Fruit fly (Drosophila melanogaster): ENCODE data around the gene Ugt37A1.

The Ugt37A1 gene

dm6 chr2L:20349671-20350539 lies 24.0 kb downstream of the Ugt37A1 start, which contains the start of the genes La and RtGEF (continued):
- peak; percentile 16 for TF ChIP-seq Atf3 (GFP tag; optimal IDR thresholded peaks at IDR 0.05)
- peak; percentile 33; the same call in 1 of the 3 replicates for TF ChIP-seq zfh1 (GFP tag; IDR thresholded peaks at IDR 0.05)
- TF ChIP-seq gcm2 (GFP tag; optimal IDR thresholded peaks at IDR 0.05): peak; percentile 30
- peak; percentile 5; the same call in 1 of the 2 replicates for TF ChIP-seq vvl (GFP tag; IDR thresholded peaks at IDR 0.05)
- no peak for TF ChIP-seq Asciz (GFP tag; optimal IDR thresholded peaks at IDR 0.05)
- TF ChIP-seq Side (GFP tag; optimal IDR thresholded peaks at IDR 0.05): peak; percentile 33
- TF ChIP-seq grau (tag; optimal IDR thresholded peaks at IDR 0.05): peak; percentile 48
- TF ChIP-seq gfzf (GFP tag; optimal IDR thresholded peaks at IDR 0.05): peak; percentile 26
- peak; percentile 71 for TF ChIP-seq CoRest (tag; optimal IDR thresholded peaks at IDR 0.05)
- no peak for TF ChIP-seq CG6813 (GFP tag; optimal IDR thresholded peaks at IDR 0.05)
- TF ChIP-seq usp (GFP tag; optimal IDR thresholded peaks at IDR 0.05): no peak
- TF ChIP-seq tx (GFP tag; optimal IDR thresholded peaks at IDR 0.05): peak; percentile 44
- 0 out of 2 replicates have a peak, but pooled peaks have one; percentile 45 for TF ChIP-seq CG9215 (GFP tag; IDR thresholded peaks at IDR 0.05)
- TF ChIP-seq CG34376 (GFP tag; optimal IDR thresholded peaks at IDR 0.05): peak; percentile 24
- no peak for TF ChIP-seq CG3407 (GFP tag; optimal IDR thresholded peaks at IDR 0.05)
- no peak for TF ChIP-seq ac (GFP tag; optimal IDR thresholded peaks at IDR 0.05)
- TF ChIP-seq disco-r (GFP tag; optimal IDR thresholded peaks at IDR 0.05): peak; percentile 55
- TF ChIP-seq dmrt99B (tag; optimal IDR thresholded peaks at IDR 0.05): peak; percentile 25
- peak; percentile 4 for TF ChIP-seq CG11398 (GFP tag; optimal IDR thresholded peaks at IDR 0.05)
- peak; percentile 1 for TF ChIP-seq CG10209 (GFP tag; optimal IDR thresholded peaks at IDR 0.05)
- no peak for TF ChIP-seq CG7745 (tag; optimal IDR thresholded peaks at IDR 0.05)
- peak; percentile 64 for TF ChIP-seq CG32532 (GFP tag; IDR thresholded peaks at IDR 0.05)
- peak; percentile 95 for TF ChIP-seq Scr (GFP tag; IDR thresholded peaks at IDR 0.05; ENCODE audit: partially characterized antibody)
- peak; percentile 95 for TF ChIP-seq Sry-δ (GFP tag; optimal IDR thresholded peaks at IDR 0.05)
- TF ChIP-seq Trl (optimal IDR thresholded peaks at IDR 0.05): no peak
- TF ChIP-seq Trl (GFP tag; optimal IDR thresholded peaks at IDR 0.05): peak; percentile 35
- TF ChIP-seq CG13424 (tag; optimal IDR thresholded peaks at IDR 0.05): peak; percentile 47
- TF ChIP-seq hbn (GFP tag; IDR thresholded peaks at IDR 0.05; ENCODE audit: partially characterized antibody): peak; percentile 92
- TF ChIP-seq otp (GFP tag; IDR thresholded peaks at IDR 0.05): 0 out of 3 replicates have a peak, but pooled peaks have one; percentile 29
- no peak for TF ChIP-seq CG11560 (tag; IDR thresholded peaks at IDR 0.05)
- no peak for TF ChIP-seq CG1832 (GFP tag; optimal IDR thresholded peaks at IDR 0.05)
- no peak for TF ChIP-seq repo (GFP tag; optimal IDR thresholded peaks at IDR 0.05)
- no peak for TF ChIP-seq NC2β (GFP tag; optimal IDR thresholded peaks at IDR 0.05)
- TF ChIP-seq CG9797 (GFP tag; optimal IDR thresholded peaks at IDR 0.05): peak; percentile 19
- no peak for TF ChIP-seq CG14667 (GFP tag; IDR thresholded peaks at IDR 0.05)
- peak; percentile 98 for TF ChIP-seq dm (GFP tag; optimal IDR thresholded peaks at IDR 0.05)
- peak; percentile 43 for TF ChIP-seq lab (GFP tag; optimal IDR thresholded peaks at IDR 0.05)
- peak; percentile 82 for TF ChIP-seq CG2116 (GFP tag; optimal IDR thresholded peaks at IDR 0.05)
- TF ChIP-seq Sox100B (GFP tag; optimal IDR thresholded peaks at IDR 0.05): peak; percentile 48
- peak; percentile 22 for TF ChIP-seq scrt (GFP tag; optimal IDR thresholded peaks at IDR 0.05)
- TF ChIP-seq CG14014 (GFP tag; IDR thresholded peaks at IDR 0.05): no peak
- TF ChIP-seq crol (GFP tag; IDR thresholded peaks at IDR 0.05): no peak
- peak; percentile 44 for TF ChIP-seq Dp (GFP tag; optimal IDR thresholded peaks at IDR 0.05)
- TF ChIP-seq abd-A (tag; optimal IDR thresholded peaks at IDR 0.05): no peak
- no peak for TF ChIP-seq CG17912 (GFP tag; optimal IDR thresholded peaks at IDR 0.05)
- TF ChIP-seq Dll (GFP tag; IDR thresholded peaks at IDR 0.05; ENCODE audit: partially characterized antibody): peak; percentile 93
- TF ChIP-seq Meics (GFP tag; optimal IDR thresholded peaks at IDR 0.05): peak; percentile 54
- no peak for TF ChIP-seq Drgx (GFP tag; IDR thresholded peaks at IDR 0.05)
- peak; percentile 12 for TF ChIP-seq Dad (GFP tag; optimal IDR thresholded peaks at IDR 0.05)

Data from whole organism, embryonic.